Fruit fly (Drosophila melanogaster) whole organism, embryonic: Measurements from ENCODE around the gene Cyp1.

Experiments
- Ada2b ChIP-seq: fragments of 200-800 bp; sonication (Bioruptor generic); IDR thresholded peaks from 2 replicates; pipeline ENCODE4 v1.3.6; 2022; ENCODE audit warnings: missing biosample characterization, missing genetic modification characterization
- CG11456 ChIP-seq: fragments of 200-800 bp; sonication (Bioruptor generic); IDR thresholded peaks from 3 replicates; pipeline ENCODE4 v1.3.6; 2022; ENCODE audit warnings: missing biosample characterization, missing genetic modification characterization
- CG11723 ChIP-seq: fragments of 200-800 bp; sonication (Bioruptor generic); optimal IDR thresholded peaks from 2 replicates; lab custom pipeline; 2017; ENCODE audit warnings: missing biosample characterization, mild to moderate bottlenecking, missing genetic modification characterization
- CG12391 ChIP-seq: fragments of 200-800 bp; sonication (Bioruptor generic); optimal IDR thresholded peaks from 3 replicates; lab custom pipeline; 2018; ENCODE audit warnings: missing biosample characterization, mild to moderate bottlenecking, missing genetic modification characterization, moderate library complexity
- CG14050 ChIP-seq: fragments of 200-800 bp; sonication (Bioruptor generic); IDR thresholded peaks from 3 replicates; pipeline ENCODE4 v1.3.6; 2022; ENCODE audit warnings: missing biosample characterization, missing genetic modification characterization
- CG1529 ChIP-seq: fragments of 200-800 bp; sonication (Bioruptor generic); optimal IDR thresholded peaks from 3 replicates; lab custom pipeline; 2018; ENCODE audit warnings: missing biosample characterization, missing genetic modification characterization
- CG17328 ChIP-seq: fragments of 200-800 bp; sonication (Bioruptor generic); IDR thresholded peaks from 2 replicates; pipeline ENCODE4 v1.3.6; 2022; ENCODE audit warnings: missing biosample characterization, missing genetic modification characterization
- CG17359 ChIP-seq: fragments of 200-800 bp; sonication (Bioruptor generic); optimal IDR thresholded peaks from 3 replicates; lab custom pipeline; 2018; ENCODE audit warnings: missing biosample characterization, mild to moderate bottlenecking, missing genetic modification characterization, moderate library complexity
- CG17385 ChIP-seq: fragments of 200-800 bp; sonication (Bioruptor generic); optimal IDR thresholded peaks from 3 replicates; lab custom pipeline; 2018; ENCODE audit warnings: missing biosample characterization, mild to moderate bottlenecking, missing genetic modification characterization
- CG33213 ChIP-seq: fragments of 200-800 bp; sonication (Bioruptor generic); optimal IDR thresholded peaks from 3 replicates; lab custom pipeline; 2016; ENCODE audit warnings: missing biosample characterization, missing genetic modification characterization
- CG3838 ChIP-seq: fragments of 200-800 bp; sonication (Bioruptor generic); optimal IDR thresholded peaks from 3 replicates; lab custom pipeline; 2016; ENCODE audit warnings: missing biosample characterization, missing genetic modification characterization
- CG4617 ChIP-seq: fragments of 200-800 bp; sonication (Bioruptor generic); optimal IDR thresholded peaks from 3 replicates; lab custom pipeline; 2016; ENCODE audit warnings: missing biosample characterization, missing genetic modification characterization, borderline replicate concordance
- CG4730 ChIP-seq: fragments of 200-800 bp; sonication (Bioruptor generic); IDR thresholded peaks from 2 replicates; pipeline ENCODE4 v1.3.6; 2022; ENCODE audit warnings: missing biosample characterization, missing genetic modification characterization
- CG6272 ChIP-seq: fragments of 200-800 bp; sonication (Bioruptor generic); IDR thresholded peaks from 2 replicates; pipeline ENCODE4 v1.3.6; 2022; ENCODE audit warnings: missing biosample characterization, missing genetic modification characterization
- CG6813 ChIP-seq: fragments of 200-800 bp; sonication (Bioruptor generic); optimal IDR thresholded peaks from 2 replicates; lab custom pipeline; 2017; ENCODE audit warnings: missing biosample characterization, missing genetic modification characterization, mild to moderate bottlenecking, moderate library complexity, missing genetic modification reagents
- CG7556 ChIP-seq: fragments of 200-800 bp; sonication (Bioruptor generic); optimal IDR thresholded peaks from 2 replicates; lab custom pipeline; 2017; ENCODE audit warnings: missing biosample characterization, mild to moderate bottlenecking, missing genetic modification characterization
- CG8281 ChIP-seq: fragments of 200-800 bp; sonication (Bioruptor generic); optimal IDR thresholded peaks from 2 replicates; lab custom pipeline; 2018; ENCODE audit warnings: missing biosample characterization, mild to moderate bottlenecking, missing genetic modification characterization, moderate library complexity
- CG8944 ChIP-seq: fragments of 200-800 bp; sonication (Bioruptor generic); optimal IDR thresholded peaks from 3 replicates; lab custom pipeline; 2016; ENCODE audit warnings: missing biosample characterization, missing genetic modification characterization
- CkIIα-i1 ChIP-seq: fragments of 200-800 bp; sonication (Bioruptor generic); IDR thresholded peaks from 2 replicates; pipeline ENCODE4 v1.3.6; 2022; ENCODE audit warnings: missing biosample characterization, missing genetic modification characterization
- Ets65A ChIP-seq: fragments of 200-800 bp; sonication (Bioruptor generic); peaks from one replicate; lab custom pipeline; 2016; ENCODE audit warnings: missing biosample characterization, missing genetic modification characterization
- Gsc ChIP-seq: fragments of 200-800 bp; sonication (Bioruptor generic); IDR thresholded peaks from 2 replicates; pipeline ENCODE4 v1.3.6; 2022; ENCODE audit warnings: missing biosample characterization, missing genetic modification characterization
- Hey ChIP-seq: fragments of 200-800 bp; sonication (Bioruptor generic); optimal IDR thresholded peaks from 3 replicates; lab custom pipeline; 2018; ENCODE audit warnings: missing biosample characterization, mild to moderate bottlenecking, missing genetic modification characterization
- Lhr ChIP-seq: fragments of 200-800 bp; sonication (Bioruptor generic); optimal IDR thresholded peaks from 3 replicates; lab custom pipeline; 2017; ENCODE audit warnings: mild to moderate bottlenecking, missing biosample characterization, missing genetic modification reagents, missing genetic modification characterization
- Myb ChIP-seq: fragments of 200-800 bp; sonication (Bioruptor generic); optimal IDR thresholded peaks from 2 replicates; lab custom pipeline; 2016; ENCODE audit warnings: missing biosample characterization, missing genetic modification characterization
- NFAT ChIP-seq: fragments of 200-800 bp; sonication (Bioruptor generic); IDR thresholded peaks from 2 replicates; pipeline ENCODE4 v1.3.6; 2022; ENCODE audit warnings: missing biosample characterization, missing genetic modification characterization
- Nf-YA ChIP-seq: fragments of 200-800 bp; sonication (Bioruptor generic); IDR thresholded peaks from 2 replicates; pipeline ENCODE4 v1.3.6; 2022; ENCODE audit warnings: missing biosample characterization, missing genetic modification characterization
- Sry-δ ChIP-seq: fragments of 200-800 bp; sonication (Bioruptor generic); optimal IDR thresholded peaks from 2 replicates; lab custom pipeline; 2016; ENCODE audit warnings: missing biosample characterization, missing genetic modification characterization
- TFAM ChIP-seq: fragments of 200-800 bp; sonication (Bioruptor generic); optimal IDR thresholded peaks from 2 replicates; lab custom pipeline; 2017; ENCODE audit warnings: missing biosample characterization, missing genetic modification characterization, inconsistent platforms
- ase ChIP-seq: fragments of 200-800 bp; sonication (Bioruptor generic); IDR thresholded peaks from 3 replicates; pipeline ENCODE4 v1.3.6; 2022; ENCODE audit warnings: missing biosample characterization, missing genetic modification characterization
- bigmax ChIP-seq: fragments of 200-800 bp; sonication (Bioruptor generic); optimal IDR thresholded peaks from 2 replicates; lab custom pipeline; 2018; ENCODE audit warnings: missing biosample characterization, mild to moderate bottlenecking, missing genetic modification characterization
- cato ChIP-seq: fragments of 200-800 bp; sonication (Bioruptor generic); optimal IDR thresholded peaks from 2 replicates; lab custom pipeline; 2016; ENCODE audit warnings: missing biosample characterization, missing genetic modification characterization, borderline replicate concordance
- cg ChIP-seq: fragments of 200-800 bp; sonication (Bioruptor generic); optimal IDR thresholded peaks from 3 replicates; lab custom pipeline; 2019; ENCODE audit warnings: missing biosample characterization, mild to moderate bottlenecking, missing genetic modification characterization, moderate library complexity
- corto ChIP-seq: fragments of 200-800 bp; sonication (Bioruptor generic); optimal IDR thresholded peaks from 2 replicates; lab custom pipeline; 2016; ENCODE audit warnings: missing biosample characterization, mild to moderate bottlenecking, missing genetic modification characterization, moderate library complexity
- da ChIP-seq: fragments of 200-800 bp; sonication (Bioruptor generic); optimal IDR thresholded peaks from 2 replicates; lab custom pipeline; 2016; ENCODE audit warnings: missing biosample characterization, missing genetic modification characterization
- ewg ChIP-seq: fragments of 200-800 bp; sonication (Bioruptor generic); optimal IDR thresholded peaks from 3 replicates; lab custom pipeline; 2017; ENCODE audit warnings: mild to moderate bottlenecking, missing biosample characterization, missing genetic modification reagents, missing genetic modification characterization
- eyg ChIP-seq: fragments of 200-800 bp; sonication (Bioruptor generic); optimal IDR thresholded peaks from 3 replicates; lab custom pipeline; 2016; ENCODE audit warnings: missing biosample characterization, missing genetic modification characterization
- fd102C ChIP-seq: fragments of 200-800 bp; sonication (Bioruptor generic); optimal IDR thresholded peaks from 2 replicates; lab custom pipeline; 2018; ENCODE audit warnings: missing biosample characterization, mild to moderate bottlenecking, missing genetic modification characterization, moderate library complexity
- fd3F ChIP-seq: fragments of 200-800 bp; sonication (Bioruptor generic); optimal IDR thresholded peaks from 2 replicates; lab custom pipeline; 2018; ENCODE audit warnings: missing biosample characterization, mild to moderate bottlenecking, missing genetic modification characterization, moderate library complexity
- hkb ChIP-seq, 2 experiments: fragments of 200-800 bp in 1 of 2; fragments of >200 bp in 1 of 2; sonication (Bioruptor generic) in 1 of 2; IDR thresholded peaks in 1 of 2; optimal IDR thresholded peaks in 1 of 2; 2 replicates each; pipeline versions ENCODE4 v1.3.6 to Lab custom; 2017 to 2022; ENCODE audit warnings: missing biosample characterization in 1 of 2, missing genetic modification characterization in 1 of 2
- insv ChIP-seq, 2 experiments: fragments of 200-800 bp; sonication (Bioruptor generic); optimal IDR thresholded peaks; 3 replicates each; lab custom pipeline; 2016 to 2018; ENCODE audit warnings: missing biosample characterization in 2 of 2, missing genetic modification characterization in 2 of 2
- inv ChIP-seq: fragments of 200-800 bp; sonication (Bioruptor generic); IDR thresholded peaks from 2 replicates; pipeline ENCODE4 v1.3.6; 2022; ENCODE audit warnings: missing biosample characterization, missing genetic modification characterization; ENCODE audit not compliant: partially characterized antibody
- nerfin-1 ChIP-seq: fragments of 200-800 bp; sonication (Bioruptor generic); optimal IDR thresholded peaks from 3 replicates; lab custom pipeline; 2019; ENCODE audit warnings: missing biosample characterization, mild to moderate bottlenecking, missing genetic modification characterization, moderate library complexity
- row ChIP-seq: fragments of 200-800 bp; sonication (Bioruptor generic); IDR thresholded peaks from 3 replicates; pipeline ENCODE4 v1.3.6; 2022; ENCODE audit warnings: missing biosample characterization, missing genetic modification characterization
- scrt ChIP-seq: fragments of 200-800 bp; sonication (Bioruptor generic); optimal IDR thresholded peaks from 2 replicates; lab custom pipeline; 2018; ENCODE audit warnings: missing biosample characterization, mild to moderate bottlenecking, missing genetic modification characterization, moderate library complexity
- sens ChIP-seq: fragments of 200-800 bp; sonication (Bioruptor generic); peaks from one replicate; lab custom pipeline; 2016; ENCODE audit warnings: missing biosample characterization, missing genetic modification characterization
- sna ChIP-seq: fragments of 200-800 bp; sonication (Bioruptor generic); IDR thresholded peaks from 2 replicates; pipeline ENCODE4 v1.3.6; 2022; ENCODE audit warnings: missing biosample characterization, missing genetic modification characterization; ENCODE audit not compliant: partially characterized antibody
- so ChIP-seq: fragments of 200-800 bp; sonication (Bioruptor generic); IDR thresholded peaks from 3 replicates; pipeline ENCODE4 v1.3.6; 2022; ENCODE audit warnings: missing biosample characterization, missing genetic modification characterization
- zen ChIP-seq: fragments of 200-800 bp; sonication (Bioruptor generic); optimal IDR thresholded peaks from 3 replicates; lab custom pipeline; 2018; ENCODE audit warnings: missing biosample characterization, mild to moderate bottlenecking, missing genetic modification characterization, moderate library complexity
- zen2 ChIP-seq: fragments of 200-800 bp; sonication (Bioruptor generic); IDR thresholded peaks from 3 replicates; pipeline ENCODE4 v1.3.6; 2022; ENCODE audit warnings: missing biosample characterization, missing genetic modification characterization; ENCODE audit not compliant: partially characterized antibody

Gene Cyp1

DNA sequence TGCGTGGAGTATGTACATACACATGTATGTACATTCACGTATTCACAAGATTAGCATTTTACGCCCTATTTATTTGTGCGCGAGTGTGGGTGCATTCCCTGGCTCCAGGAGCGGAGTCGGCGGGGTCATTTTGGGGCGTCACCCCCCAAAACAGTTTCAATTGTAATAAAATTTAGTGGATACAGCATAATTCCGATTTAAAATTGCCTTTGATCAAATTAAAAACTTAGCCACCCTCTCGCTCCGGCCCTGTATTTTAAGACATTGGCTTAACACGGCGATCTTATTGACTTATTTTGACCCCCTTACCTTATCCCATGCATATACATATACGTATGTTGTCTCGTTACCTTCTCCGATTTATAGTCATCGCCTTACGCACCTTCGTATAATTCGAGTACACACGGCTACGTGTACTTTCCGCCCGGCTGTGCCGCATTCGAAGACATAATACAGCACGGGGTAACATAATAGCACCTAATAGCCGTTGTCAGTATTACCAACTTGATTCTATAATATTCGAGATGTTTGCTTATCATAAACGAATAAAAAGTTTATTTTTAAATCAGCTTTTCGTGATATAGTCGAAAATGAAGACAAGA lies 40.7 kb downstream of the Cyp1 start (continued):
- TF ChIP-seq Ets65A (GFP tag; lab: Kevin White, UChicago) (peak; percentile 98), CG4730 (GFP tag; lab: Robert Waterston, UW) (peak; percentile 86), hkb (optimal IDR thresholded peaks at IDR 0.05; lab: Kevin White, UChicago) (no peak), hkb (GFP tag; IDR thresholded peaks at IDR 0.05; lab: Robert Waterston, UW) (peak; percentile 85), CG11723 (GFP tag; lab: Kevin White, UChicago) (peak; percentile 40), corto (no peak), Lhr (GFP tag; lab: Kevin White, UChicago) (peak; percentile 39), sens (GFP tag; lab: Kevin White, UChicago) (peak; percentile 99), so (GFP tag; lab: Robert Waterston, UW) (peak; percentile 75), CG8944 (GFP tag; lab: Kevin White, UChicago) (peak; percentile 86), fd102C (GFP tag; lab: Kevin White, UChicago) (no peak), CG12391 (tag; lab: Kevin White, UChicago) (peak; percentile 46), Nf-YA (GFP tag; lab: Robert Waterston, UW) (peak; percentile 79), da (GFP tag; lab: Kevin White, UChicago) (peak; percentile 39), TFAM (no peak), CG1529 (GFP tag; lab: Kevin White, UChicago) (peak; percentile 47), CG6813 (GFP tag; lab: Kevin White, UChicago) (peak; percentile 46), CG33213 (GFP tag; lab: Kevin White, UChicago) (peak; percentile 70), insv (GFP tag; optimal IDR thresholded peaks at IDR 0.05; lab: Kevin White, UChicago) (no peak), bigmax (GFP tag; lab: Kevin White, UChicago) (no peak), cg (GFP tag; lab: Kevin White, UChicago) (no peak), CG17328 (GFP tag; lab: Robert Waterston, UW) (peak; percentile 80), sna (GFP tag; lab: Robert Waterston, UW) (no peak), CG17359 (tag; lab: Kevin White, UChicago) (peak; percentile 76), Sry-δ (GFP tag; lab: Kevin White, UChicago) (peak; percentile 35), CG14050 (GFP tag; lab: Robert Waterston, UW) (peak; percentile 87), scrt (GFP tag; lab: Kevin White, UChicago) (peak; percentile 60), CG6272 (GFP tag; lab: Robert Waterston, UW) (peak; percentile 87), ase (peak; percentile 87), Myb (GFP tag; lab: Kevin White, UChicago) (peak; percentile 56), CG7556 (GFP tag; lab: Kevin White, UChicago) (peak; percentile 17), CG4617 (GFP tag; lab: Kevin White, UChicago) (peak; percentile 47), eyg (GFP tag; lab: Kevin White, UChicago) (peak; percentile 63), ewg (GFP tag; lab: Kevin White, UChicago) (peak; percentile 66), NFAT (GFP tag; lab: Robert Waterston, UW) (peak; percentile 80), nerfin-1 (peak; percentile 58), CG3838 (GFP tag; lab: Kevin White, UChicago) (no peak), Ada2b (GFP tag; lab: Robert Waterston, UW) (peak; percentile 85), fd3F (GFP tag; lab: Kevin White, UChicago) (peak; percentile 52), CG8281 (tag; lab: Kevin White, UChicago) (peak; percentile 26), Gsc (GFP tag; lab: Robert Waterston, UW) (no peak; the same call in 1 of the 2 replicates), CkIIα-i1 (GFP tag; lab: Robert Waterston, UW) (peak; percentile 56; the same call in 1 of the 2 replicates), inv (0 out of 2 replicates have a peak, but pooled peaks have one; percentile 36), cato (GFP tag; lab: Kevin White, UChicago) (peak; percentile 14), zen (tag; lab: Kevin White, UChicago) (peak; percentile 64), row (GFP tag; lab: Robert Waterston, UW) (peak; percentile 92), CG11456 (GFP tag; lab: Robert Waterston, UW) (peak; percentile 94), CG17385 (peak; percentile 59), Hey (tag; lab: Kevin White, UChicago) (no peak), zen2 (GFP tag; lab: Robert Waterston, UW) (no peak)
